Worm (Caenorhabditis elegans): ENCODE results near the gene Y43F8B.7.

The Y43F8B.7 gene

DNA sequence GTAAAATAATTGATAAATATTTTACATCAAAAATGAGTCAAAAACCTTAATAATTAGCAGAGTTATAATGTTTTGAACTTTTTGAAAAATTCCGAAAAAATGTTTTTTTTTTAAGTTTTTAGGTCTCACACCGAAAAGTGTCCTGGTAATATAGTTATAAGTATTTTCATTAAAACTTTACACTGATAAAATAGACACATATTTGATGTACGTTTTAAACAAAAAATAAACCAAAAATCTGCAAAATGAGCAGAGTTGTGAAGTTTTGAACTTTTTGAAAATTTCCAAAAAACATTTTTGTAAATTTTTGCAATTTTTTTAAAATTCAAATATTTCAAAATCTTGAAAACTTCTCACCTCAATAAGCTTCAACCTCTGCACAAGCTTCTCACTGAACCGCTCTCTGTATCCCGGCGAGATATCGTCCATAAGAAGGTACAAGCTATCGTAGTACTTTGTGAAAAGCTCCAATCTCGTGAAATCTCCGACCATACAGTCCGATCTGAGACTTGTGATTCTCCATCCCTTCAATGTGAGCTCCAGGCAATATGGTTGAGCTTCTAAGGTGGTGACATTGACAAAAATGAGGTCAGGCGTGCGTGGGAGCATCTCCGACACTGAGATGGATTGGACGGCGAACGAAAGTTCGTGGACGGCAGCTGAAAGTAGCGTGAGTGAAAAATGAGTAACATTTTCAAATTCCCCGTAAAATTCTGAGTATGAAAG, 30.2 kb downstream of the Y43F8B.7 start:
- TF ChIP-seq unc-62 (GFP tag; optimal IDR thresholded peaks at IDR 0.05), result no peak
- TF ChIP-seq elt-1 (tag; optimal IDR thresholded peaks at IDR 0.05; ENCODE audit: borderline replicate concordance, insufficient read depth), result no peak
- TF ChIP-seq lin-13 (tag; optimal IDR thresholded peaks at IDR 0.05), result no peak
- TF ChIP-seq ceh-83 (GFP tag; optimal IDR thresholded peaks at IDR 0.05), result no peak
- TF ChIP-seq nhr-76 (tag; optimal IDR thresholded peaks at IDR 0.05), result no peak
- no peak for TF ChIP-seq hlh-1 (tag; optimal IDR thresholded peaks at IDR 0.05)
- TF ChIP-seq drap-1 (GFP tag; optimal IDR thresholded peaks at IDR 0.05), result no peak
- no peak for TF ChIP-seq tbx-8 (GFP tag; optimal IDR thresholded peaks at IDR 0.05)
- TF ChIP-seq cnd-1 (tag; optimal IDR thresholded peaks at IDR 0.05), result no peak
- TF ChIP-seq mab-5 (tag; optimal IDR thresholded peaks at IDR 0.05), result no peak
- TF ChIP-seq zip-8 (tag; optimal IDR thresholded peaks at IDR 0.05), result no peak
- no peak for TF ChIP-seq sem-2 (GFP tag; optimal IDR thresholded peaks at IDR 0.05)

DNA sequence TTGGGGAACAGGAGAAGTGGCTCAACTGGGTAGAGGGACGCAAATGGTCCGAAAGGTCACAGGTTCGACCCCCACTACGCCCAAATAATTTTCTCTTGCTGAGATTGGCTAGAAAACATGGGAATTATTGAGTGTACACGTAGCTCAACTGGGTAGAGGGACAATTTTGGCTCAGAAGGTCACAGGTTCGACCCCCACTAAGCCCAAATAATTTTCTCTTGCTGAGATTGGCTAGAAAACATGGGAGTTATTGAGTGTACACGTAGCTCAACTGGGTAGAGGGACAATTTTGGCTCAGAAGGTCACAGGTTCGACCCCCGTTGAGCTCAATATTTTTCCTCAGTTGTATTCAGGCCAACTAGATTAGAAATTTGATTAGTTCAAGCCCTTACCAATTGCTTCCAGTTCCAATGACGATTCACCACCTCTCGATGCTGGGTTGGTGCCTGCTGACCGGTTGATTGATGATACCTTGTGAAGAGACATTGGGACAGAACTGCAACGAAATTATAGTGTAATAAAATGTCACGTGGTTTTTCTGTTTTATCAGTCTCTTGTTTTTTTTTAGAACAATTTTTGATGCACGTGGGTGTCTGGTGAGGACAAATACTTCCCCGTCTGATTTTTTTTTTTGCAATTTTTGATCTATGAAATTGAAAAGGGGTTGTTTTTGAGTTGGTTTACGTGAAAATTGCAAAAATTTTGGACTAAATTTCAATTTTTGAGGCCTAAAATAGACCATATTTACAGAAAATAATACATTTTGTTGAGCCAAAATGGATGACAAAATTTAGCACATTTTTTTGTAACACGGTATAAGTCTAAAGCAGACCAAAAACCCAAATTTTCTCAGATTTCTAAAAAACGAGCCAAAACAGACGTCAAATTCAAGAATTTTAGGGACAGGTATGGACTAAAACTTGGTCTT, 31.1 kb downstream of the Y43F8B.7 start:
- TF ChIP-seq drap-1 (GFP tag; optimal IDR thresholded peaks at IDR 0.05), result peak; percentile 42
- TF ChIP-seq ceh-83 (GFP tag; optimal IDR thresholded peaks at IDR 0.05), result no peak
- peak; percentile 2 for TF ChIP-seq nhr-2 (tag; optimal IDR thresholded peaks at IDR 0.05)

DNA sequence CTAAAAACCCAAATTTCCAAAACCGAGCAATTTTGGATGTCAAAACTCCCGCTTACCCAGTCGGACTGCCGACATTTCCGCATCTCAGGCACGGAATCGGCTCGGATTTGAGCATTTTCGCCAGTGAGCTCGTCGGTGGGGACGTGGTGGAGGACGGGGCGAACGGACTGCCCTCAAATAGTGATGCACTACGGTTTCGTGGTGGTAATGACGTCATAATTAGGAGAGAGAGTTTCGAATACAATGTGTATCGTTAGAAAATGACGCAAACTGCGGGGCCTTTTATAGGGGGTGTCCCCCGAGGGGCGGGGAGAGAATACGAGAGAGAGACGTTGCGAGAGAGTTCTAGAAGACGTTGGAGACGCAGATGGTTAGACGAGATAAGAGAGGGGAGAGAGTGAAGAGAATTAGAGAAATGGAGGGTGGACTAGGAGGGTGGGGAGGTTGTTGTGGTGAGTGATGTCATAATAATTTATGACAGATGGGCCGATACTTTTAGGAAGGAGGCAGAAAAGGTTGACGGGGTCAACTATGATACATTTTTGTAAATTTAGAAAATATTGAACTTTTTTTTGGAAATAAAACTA, 32.1 kb downstream of the Y43F8B.7 start:
- TF ChIP-seq ceh-39 (tag; optimal IDR thresholded peaks at IDR 0.05) (peak; percentile 87), mls-2 (tag; optimal IDR thresholded peaks at IDR 0.05) (peak; percentile 88), lin-32 (GFP tag; optimal IDR thresholded peaks at IDR 0.05) (peak; percentile 58), flh-1 (GFP tag; optimal IDR thresholded peaks at IDR 0.05) (peak; percentile 28), drap-1 (GFP tag; optimal IDR thresholded peaks at IDR 0.05) (peak; percentile 94), sem-2 (GFP tag; optimal IDR thresholded peaks at IDR 0.05) (peak; percentile 68), unc-62 (GFP tag; optimal IDR thresholded peaks at IDR 0.05) (peak; percentile 99), elt-3 (tag; optimal IDR thresholded peaks at IDR 0.05) (peak; percentile 82), nhr-2 (tag; optimal IDR thresholded peaks at IDR 0.05) (peak; percentile 93), blmp-1 (tag; optimal IDR thresholded peaks at IDR 0.05) (peak; percentile 25), bed-3 (GFP tag; optimal IDR thresholded peaks at IDR 0.05) (no peak), lin-13 (tag; optimal IDR thresholded peaks at IDR 0.05) (peak; percentile 83), nhr-12 (tag; optimal IDR thresholded peaks at IDR 0.05) (peak; percentile 86), elt-1 (tag; optimal IDR thresholded peaks at IDR 0.05; ENCODE audit: borderline replicate concordance, insufficient read depth) (peak; percentile 74), mep-1 (tag; optimal IDR thresholded peaks at IDR 0.05) (peak; percentile 72), unc-39 (tag; optimal IDR thresholded peaks at IDR 0.05) (peak; percentile 90), sptf-1 (tag; optimal IDR thresholded peaks at IDR 0.05) (peak; percentile 78), ces-1 (GFP tag; optimal IDR thresholded peaks at IDR 0.05) (peak; percentile 82), nhr-76 (tag; optimal IDR thresholded peaks at IDR 0.05) (no peak), ceh-83 (GFP tag; optimal IDR thresholded peaks at IDR 0.05) (peak; percentile 92), nhr-237 (tag; optimal IDR thresholded peaks at IDR 0.05) (peak; percentile 45), snpc-4 (tag; optimal IDR thresholded peaks at IDR 0.05) (no peak), nhr-28 (tag; optimal IDR thresholded peaks at IDR 0.05) (no peak), zip-8 (tag; optimal IDR thresholded peaks at IDR 0.05) (peak; percentile 94), pha-4 (tag; optimal IDR thresholded peaks at IDR 0.05) (peak; percentile 10), cnd-1 (tag; optimal IDR thresholded peaks at IDR 0.05) (peak; percentile 89), M03D4.4 (tag; optimal IDR thresholded peaks at IDR 0.05) (peak; percentile 70), unc-120 (tag; optimal IDR thresholded peaks at IDR 0.05; ENCODE audit: poor library complexity, severe bottlenecking) (peak; percentile 72), ztf-11 (tag; optimal IDR thresholded peaks at IDR 0.05) (peak; percentile 85), hlh-1 (tag; optimal IDR thresholded peaks at IDR 0.05) (peak; percentile 31), mab-5 (tag; optimal IDR thresholded peaks at IDR 0.05) (peak; percentile 81), tbx-8 (GFP tag; optimal IDR thresholded peaks at IDR 0.05) (peak; percentile 26), lsy-2 (tag; optimal IDR thresholded peaks at IDR 0.05) (peak; percentile 69), ceh-43 (GFP tag; optimal IDR thresholded peaks at IDR 0.05) (peak; percentile 75), ham-2 (GFP tag; optimal IDR thresholded peaks at IDR 0.05) (no peak)

Data from whole organism, mixed stage, embryonic.